Fruit fly (Drosophila melanogaster) whole organism, adult: ENCODE measurements around the gene Osbp.

Experiments
- CG11617 ChIP-seq: fragments of 200-800 bp; sonication (Bioruptor generic); optimal IDR thresholded peaks from 2 replicates; lab custom pipeline; 2017; ENCODE audit warnings: mild to moderate bottlenecking, missing biosample characterization, missing genetic modification reagents, missing genetic modification characterization
- CG12768 ChIP-seq: fragments of 200-800 bp; sonication (Bioruptor generic); optimal IDR thresholded peaks from 2 replicates; lab custom pipeline; 2017; ENCODE audit warnings: missing biosample characterization, missing genetic modification characterization, mild to moderate bottlenecking, moderate library complexity, missing genetic modification reagents
- CG14711 ChIP-seq: fragments of 200-800 bp; sonication (Bioruptor generic); optimal IDR thresholded peaks from 2 replicates; lab custom pipeline; 2018; ENCODE audit warnings: missing biosample characterization, mild to moderate bottlenecking, missing genetic modification characterization, moderate library complexity
- CG1620 ChIP-seq: fragments of 200-800 bp; sonication (Bioruptor generic); optimal IDR thresholded peaks from 2 replicates; lab custom pipeline; 2016; ENCODE audit warnings: missing biosample characterization, missing genetic modification characterization
- CG33017 ChIP-seq: fragments of 200-800 bp; sonication (Bioruptor generic); optimal IDR thresholded peaks from 2 replicates; lab custom pipeline; 2018; ENCODE audit warnings: missing biosample characterization, mild to moderate bottlenecking, missing genetic modification characterization, moderate library complexity
- CG5204 ChIP-seq: fragments of 200-800 bp; sonication (Bioruptor generic); optimal IDR thresholded peaks from 2 replicates; lab custom pipeline; 2016; ENCODE audit warnings: missing biosample characterization, missing genetic modification characterization
- CG7045 ChIP-seq: fragments of 200-800 bp; sonication (Bioruptor generic); optimal IDR thresholded peaks from 2 replicates; lab custom pipeline; 2017; ENCODE audit warnings: missing biosample characterization, mild to moderate bottlenecking, missing genetic modification characterization
- CG7101 ChIP-seq: fragments of 200-800 bp; sonication (Bioruptor generic); optimal IDR thresholded peaks from 2 replicates; lab custom pipeline; 2018; ENCODE audit warnings: missing biosample characterization, mild to moderate bottlenecking, missing genetic modification characterization, moderate library complexity
- Clk ChIP-seq: fragments of 200-800 bp; sonication (Bioruptor generic); optimal IDR thresholded peaks from 2 replicates; lab custom pipeline; 2017; ENCODE audit warnings: missing biosample characterization, missing genetic modification characterization
- Crg-1 ChIP-seq: fragments of 200-800 bp; sonication (Bioruptor generic); optimal IDR thresholded peaks from 2 replicates; lab custom pipeline; 2016; ENCODE audit warnings: missing biosample characterization, missing genetic modification characterization
- Hr96 ChIP-seq: fragments of 200-800 bp; sonication (Bioruptor generic); optimal IDR thresholded peaks from 2 replicates; lab custom pipeline; 2016; ENCODE audit warnings: missing biosample characterization, missing genetic modification characterization
- Mnt ChIP-seq: fragments of 200-800 bp; sonication (Bioruptor generic); optimal IDR thresholded peaks from 2 replicates; lab custom pipeline; 2016; ENCODE audit warnings: missing biosample characterization, mild to moderate bottlenecking, missing genetic modification characterization
- bab1 ChIP-seq: fragments of 200-800 bp; sonication (Bioruptor generic); optimal IDR thresholded peaks from 3 replicates; lab custom pipeline; 2019; ENCODE audit warnings: missing biosample characterization, mild to moderate bottlenecking, missing genetic modification characterization, moderate library complexity
- cic ChIP-seq: fragments of 200-800 bp; sonication (Bioruptor generic); optimal IDR thresholded peaks from 2 replicates; lab custom pipeline; 2017; ENCODE audit warnings: missing biosample characterization, mild to moderate bottlenecking, missing genetic modification characterization, moderate library complexity
- cnc ChIP-seq, 2 experiments: fragments of >200 bp; optimal IDR thresholded peaks; 2 replicates each; lab custom pipeline; 2017
- kay ChIP-seq: fragments of 200-800 bp; sonication (Bioruptor generic); peaks from one replicate; lab custom pipeline; 2016; ENCODE audit warnings: missing biosample characterization, missing genetic modification characterization, borderline replicate concordance
- ovo ChIP-seq: fragments of 200-800 bp; sonication (Bioruptor generic); optimal IDR thresholded peaks from 2 replicates; lab custom pipeline; 2016; ENCODE audit warnings: missing biosample characterization, missing genetic modification characterization
- pad ChIP-seq: fragments of 200-800 bp; sonication (Bioruptor generic); optimal IDR thresholded peaks from 3 replicates; lab custom pipeline; 2017; ENCODE audit warnings: missing biosample characterization, missing genetic modification characterization, mild to moderate bottlenecking, moderate library complexity, missing genetic modification reagents
- tj ChIP-seq: fragments of 200-800 bp; sonication (Bioruptor generic); optimal IDR thresholded peaks from 3 replicates; lab custom pipeline; 2017; ENCODE audit warnings: missing biosample characterization, mild to moderate bottlenecking, missing genetic modification characterization, moderate library complexity
- toe ChIP-seq: fragments of 200-800 bp; sonication (Bioruptor generic); optimal IDR thresholded peaks from 2 replicates; lab custom pipeline; 2016; ENCODE audit warnings: missing biosample characterization, missing genetic modification characterization

Gene Osbp

DNA sequence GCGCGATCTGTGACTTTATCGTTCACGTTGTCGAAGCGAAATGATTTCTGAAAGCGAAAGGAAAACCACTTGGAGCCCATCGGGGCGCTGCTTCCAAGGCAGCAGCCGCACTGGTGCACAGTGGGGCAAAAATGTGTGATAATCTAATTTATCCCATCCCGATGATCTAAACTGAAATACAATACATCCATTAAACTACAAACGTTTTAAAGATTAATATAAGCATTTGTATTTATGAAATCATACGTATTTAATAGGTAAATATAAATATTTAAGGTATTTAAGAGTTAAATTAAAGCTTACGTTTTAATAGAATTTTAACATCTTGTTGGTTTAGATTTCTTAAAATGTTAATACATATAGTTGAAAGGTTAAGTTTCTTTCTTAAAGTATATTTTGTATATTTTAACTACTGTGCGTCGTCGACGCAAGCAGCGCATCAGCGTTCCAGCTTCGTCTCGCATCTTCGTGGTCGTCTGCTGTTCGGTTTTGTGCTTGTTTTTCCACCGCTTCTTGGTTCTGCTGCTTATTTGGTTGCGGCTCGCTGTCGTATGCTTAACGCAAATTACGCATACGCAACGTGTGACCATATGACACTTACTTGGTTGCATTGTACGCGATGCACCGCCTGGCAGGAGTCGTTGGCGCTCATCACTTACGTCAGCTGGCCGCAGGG lies 31.9 kb downstream of the Osbp start, which contains the start of gene CG13643:
Gene CG13643, minus strand, starts transcription at position 46 of the 676 bp plus-strand sequence.
- TF ChIP-seq CG12768 (GFP tag; lab: Kevin White, UChicago), result no peak
- TF ChIP-seq pad, result no peak
- TF ChIP-seq ovo (GFP tag; lab: Kevin White, UChicago), result no peak
- no peak for TF ChIP-seq CG11617 (GFP tag; lab: Kevin White, UChicago)
- TF ChIP-seq Clk (GFP tag; lab: Kevin White, UChicago), result no peak
- no peak for TF ChIP-seq kay (GFP tag; lab: Kevin White, UChicago)

DNA sequence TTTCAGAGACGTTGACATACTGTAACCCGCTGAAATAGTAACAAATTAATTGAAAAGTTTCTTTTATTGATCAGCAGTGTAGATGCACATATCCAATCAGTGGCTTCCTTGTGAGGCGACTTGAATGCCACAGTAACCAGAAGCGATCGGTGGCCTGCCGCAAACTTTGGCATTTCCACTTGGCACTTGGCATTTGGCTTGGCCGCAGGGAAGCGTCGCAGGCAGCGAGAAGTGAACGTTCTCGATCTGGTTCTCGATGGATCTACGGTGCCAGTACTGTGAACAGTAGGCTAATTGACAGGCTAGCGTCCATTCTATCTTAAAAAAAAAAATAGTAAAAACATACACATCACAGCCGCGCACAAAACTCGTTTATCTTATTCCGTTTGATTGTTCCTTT lies 37.2 kb downstream of the Osbp start, which contains the start of gene CG10845:
Gene CG10845, plus strand, starts transcription at position 301 of the 400 bp plus-strand sequence.
- TF ChIP-seq CG11617 (GFP tag; lab: Kevin White, UChicago) (no peak), ovo (GFP tag; lab: Kevin White, UChicago) (no peak), CG1620 (GFP tag; lab: Kevin White, UChicago) (no peak), pad (no peak), CG12768 (GFP tag; lab: Kevin White, UChicago) (no peak), CG14711 (tag; lab: Kevin White, UChicago) (no peak)

DNA sequence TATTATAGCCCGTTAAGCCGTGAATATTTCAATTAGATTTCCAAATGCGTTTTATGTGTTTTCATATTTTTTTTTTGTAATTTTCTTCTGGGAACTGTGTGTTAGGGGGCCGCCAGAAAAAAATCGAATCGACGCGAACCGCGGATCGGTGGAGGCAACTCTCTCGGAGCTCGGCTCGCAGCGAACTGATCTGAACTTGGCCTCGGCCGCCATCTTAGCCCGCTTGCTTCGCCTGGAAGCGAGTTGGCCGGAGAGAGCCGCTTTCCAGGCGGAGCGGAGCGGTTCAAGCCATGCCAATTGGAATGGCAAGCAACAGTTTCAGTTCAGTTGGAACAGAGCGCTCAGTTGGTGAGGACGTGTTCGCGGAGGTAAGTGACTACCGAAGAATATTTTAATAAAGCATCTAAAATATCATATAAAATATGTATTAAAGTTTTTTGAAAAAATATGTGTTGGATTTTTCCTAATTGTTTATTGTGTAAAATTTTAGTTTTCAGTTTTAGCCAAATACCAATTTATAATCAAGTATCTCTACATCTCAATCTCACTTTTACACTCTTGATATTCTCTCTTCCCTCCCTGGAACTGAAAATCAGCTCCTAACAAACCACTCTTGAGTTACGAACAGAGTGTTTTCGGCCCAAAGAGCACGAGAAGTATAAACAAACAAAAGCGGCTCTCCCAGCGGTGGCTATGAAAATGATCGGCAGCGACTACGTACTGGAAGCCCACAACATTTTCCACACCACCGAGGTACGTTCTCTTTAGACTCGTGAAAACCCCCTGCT lies 43.4 kb downstream of the Osbp start, which contains the start of the genes CG31121 and CG11069:
Gene CG31121, minus strand, starts transcription at position 187 of the 788 bp plus-strand sequence.
Gene CG11069, plus strand, starts transcription at position 324 of the 788 bp plus-strand sequence.
- TF ChIP-seq pad (no peak), CG5204 (GFP tag; lab: Kevin White, UChicago) (no peak), tj (GFP tag; lab: Kevin White, UChicago) (peak; percentile 18), Crg-1 (no peak)

DNA sequence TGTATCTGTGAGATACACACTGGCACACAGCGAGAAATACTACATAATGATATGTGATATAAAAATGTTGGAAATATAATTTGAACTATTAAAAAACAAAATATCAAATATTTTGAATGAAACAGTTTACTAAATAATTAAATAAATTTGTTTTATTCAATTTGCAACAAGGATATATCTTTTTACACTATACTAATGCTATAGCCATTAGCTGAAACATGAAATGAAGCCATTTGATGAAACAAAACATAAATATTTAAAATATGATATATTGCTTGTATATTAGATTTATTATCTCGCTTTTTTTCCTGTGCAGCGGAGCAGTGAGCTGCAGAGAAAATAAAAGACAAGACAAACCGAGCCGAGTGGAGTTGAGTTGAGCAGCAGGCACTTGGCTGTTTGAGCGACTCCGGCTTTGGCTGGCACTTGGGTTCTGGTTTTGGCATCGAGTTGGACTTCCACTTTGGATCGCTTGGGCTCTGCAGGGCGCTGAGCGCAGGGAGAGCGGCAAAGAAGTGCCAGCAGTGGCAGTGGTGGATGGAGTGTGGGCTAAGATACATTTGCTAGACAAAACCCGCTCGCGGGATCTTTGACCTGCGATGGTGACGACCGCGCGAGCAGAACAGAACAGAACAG lies 44.6 kb downstream of the Osbp start:
- TF ChIP-seq Crg-1 (no peak), Clk (GFP tag; lab: Kevin White, UChicago) (no peak), CG1620 (GFP tag; lab: Kevin White, UChicago) (no peak), cnc (optimal IDR thresholded peaks at IDR 0.05; lab: Kevin White, UChicago) (no peak), tj (GFP tag; lab: Kevin White, UChicago) (no peak), toe (GFP tag; lab: Kevin White, UChicago) (no peak), CG14711 (tag; lab: Kevin White, UChicago) (no peak)

DNA sequence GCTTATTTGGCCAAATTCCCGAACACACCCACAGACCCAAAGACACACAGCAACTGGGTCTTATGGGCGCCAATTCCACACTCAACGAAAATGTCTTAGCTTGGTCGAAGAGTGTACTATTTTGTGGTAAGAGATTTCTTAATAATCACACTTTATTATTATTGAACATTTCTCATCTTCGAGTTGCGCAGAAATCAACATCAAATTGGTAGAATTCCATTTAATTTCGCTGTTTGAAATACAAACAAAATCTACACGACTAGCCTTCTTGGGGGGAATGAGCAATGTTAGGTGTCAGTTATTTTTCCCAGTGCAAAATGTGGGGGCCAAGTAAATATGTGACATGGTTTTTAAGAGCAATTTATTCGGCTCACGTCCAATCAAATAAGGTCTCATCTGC lies 47.1 kb downstream of the Osbp start:
- no peak for TF ChIP-seq Clk (GFP tag; lab: Kevin White, UChicago)
- no peak for TF ChIP-seq CG14711 (tag; lab: Kevin White, UChicago)
- no peak for TF ChIP-seq Crg-1
- TF ChIP-seq CG7101 (tag; lab: Kevin White, UChicago), result no peak
- no peak for TF ChIP-seq Mnt
- TF ChIP-seq cnc (optimal IDR thresholded peaks at IDR 0.05; lab: Kevin White, UChicago), result no peak
- TF ChIP-seq ovo (GFP tag; lab: Kevin White, UChicago), result no peak
- no peak for TF ChIP-seq CG1620 (GFP tag; lab: Kevin White, UChicago)
- no peak for TF ChIP-seq Hr96 (GFP tag; lab: Kevin White, UChicago)
- no peak for TF ChIP-seq kay (GFP tag; lab: Kevin White, UChicago)
- TF ChIP-seq bab1 (GFP tag; lab: Kevin White, UChicago), result no peak
- no peak for TF ChIP-seq CG33017 (tag; lab: Kevin White, UChicago)
- no peak for TF ChIP-seq tj (GFP tag; lab: Kevin White, UChicago)
- TF ChIP-seq CG12768 (GFP tag; lab: Kevin White, UChicago), result no peak
- TF ChIP-seq CG7045 (GFP tag; lab: Kevin White, UChicago), result no peak
- TF ChIP-seq pad, result no peak
- no peak for TF ChIP-seq CG5204 (GFP tag; lab: Kevin White, UChicago)
- no peak for TF ChIP-seq CG11617 (GFP tag; lab: Kevin White, UChicago)
- TF ChIP-seq cic (GFP tag; lab: Kevin White, UChicago), result no peak

DNA sequence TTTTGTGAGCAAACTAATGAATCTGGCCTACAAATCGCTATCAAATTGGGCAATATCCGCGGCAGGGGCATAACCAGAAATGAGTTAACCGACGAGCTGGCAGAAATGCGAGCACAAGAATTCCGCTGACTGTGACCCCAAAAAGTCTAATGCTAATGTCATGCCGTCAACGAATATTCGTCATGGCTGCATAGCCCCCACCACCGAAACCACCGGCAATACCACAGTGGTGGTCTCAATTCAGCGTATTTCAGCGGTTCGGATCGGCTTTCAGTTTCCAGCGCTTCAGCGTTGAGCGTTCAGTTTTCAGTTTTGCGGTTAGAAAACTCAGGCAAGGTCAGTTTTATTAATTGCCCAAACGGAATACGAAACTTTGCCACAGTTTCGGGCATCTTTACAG lies 47.8 kb downstream of the Osbp start:
- TF ChIP-seq tj (GFP tag; lab: Kevin White, UChicago) (peak; percentile 92), CG5204 (GFP tag; lab: Kevin White, UChicago) (no peak)
